Fruit fly (Drosophila melanogaster): ENCODE measurements around the gene CG15731.

CG15731 gene

dm6 chrX:12453704-12454103 is 3.9 kb downstream of the CG15731 start (continued):
- no peak for TF ChIP-seq CG3407 (GFP tag; optimal IDR thresholded peaks at IDR 0.05)
- TF ChIP-seq sc (optimal IDR thresholded peaks at IDR 0.05) = no peak
- no peak for TF ChIP-seq sc (GFP tag; optimal IDR thresholded peaks at IDR 0.05)
- no peak for TF ChIP-seq sima (GFP tag; optimal IDR thresholded peaks at IDR 0.05)
- TF ChIP-seq cato (GFP tag; optimal IDR thresholded peaks at IDR 0.05; ENCODE audit: borderline replicate concordance) = no peak
- TF ChIP-seq BtbVII (GFP tag; optimal IDR thresholded peaks at IDR 0.05) = no peak
- no peak for TF ChIP-seq CG3065 (GFP tag; optimal IDR thresholded peaks at IDR 0.05)
- peak; percentile 15 for TF ChIP-seq CG15601 (tag; optimal IDR thresholded peaks at IDR 0.05)
- no peak for TF ChIP-seq peb (GFP tag; IDR thresholded peaks at IDR 0.05)
- peak; percentile 77 for TF ChIP-seq sens (GFP tag)
- no peak for TF ChIP-seq CG13775 (GFP tag; optimal IDR thresholded peaks at IDR 0.05)
- TF ChIP-seq Hr3 (GFP tag; optimal IDR thresholded peaks at IDR 0.05) = no peak
- no peak for TF ChIP-seq ken (GFP tag; IDR thresholded peaks at IDR 0.05)
- TF ChIP-seq lbe (GFP tag; optimal IDR thresholded peaks at IDR 0.05) = no peak
- TF ChIP-seq chn (GFP tag; optimal IDR thresholded peaks at IDR 0.05) = no peak
- TF ChIP-seq esg (GFP tag; conservative IDR thresholded peaks at IDR 0.05) = no peak
- peak; percentile 18 for TF ChIP-seq Oli (tag; optimal IDR thresholded peaks at IDR 0.05)
- no peak for TF ChIP-seq corto (GFP tag; optimal IDR thresholded peaks at IDR 0.05)
- TF ChIP-seq emc (GFP tag; optimal IDR thresholded peaks at IDR 0.05) = no peak
- TF ChIP-seq Hsf (GFP tag; optimal IDR thresholded peaks at IDR 0.05) = no peak
- no peak for TF ChIP-seq Antp (GFP tag; optimal IDR thresholded peaks at IDR 0.05)
- TF ChIP-seq CG8924 (tag; optimal IDR thresholded peaks at IDR 0.05) = no peak
- TF ChIP-seq CG17359 (tag; optimal IDR thresholded peaks at IDR 0.05) = no peak
- no peak for TF ChIP-seq dmrt11E (tag; optimal IDR thresholded peaks at IDR 0.05)
- TF ChIP-seq dati (GFP tag; IDR thresholded peaks at IDR 0.05) = no peak
- TF ChIP-seq CG2129 (GFP tag; IDR thresholded peaks at IDR 0.05; ENCODE audit: partially characterized antibody) = no peak
- TF ChIP-seq bcd (GFP tag; optimal IDR thresholded peaks at IDR 0.05) = no peak

DNA sequence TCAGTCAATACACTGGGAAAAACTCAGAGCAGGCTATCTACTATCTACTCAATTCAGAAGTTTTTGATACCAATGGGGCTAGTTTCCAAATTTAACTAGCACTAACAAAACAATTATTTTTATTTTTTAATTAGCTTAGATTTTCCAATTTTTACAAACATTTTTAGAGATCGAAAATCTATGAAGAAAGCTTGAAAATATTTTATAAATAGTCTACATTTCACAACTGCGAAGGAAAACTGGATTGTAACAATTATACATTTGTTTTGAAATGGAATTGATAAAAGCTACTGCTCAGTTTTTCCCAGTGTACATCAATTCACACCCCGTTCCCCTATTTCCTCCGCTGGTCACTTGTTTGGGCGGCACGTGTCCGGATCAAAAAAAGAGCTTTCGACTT is 9.7 kb downstream of the CG15731 start:
- TF ChIP-seq BEAF-32 (GFP tag; optimal IDR thresholded peaks at IDR 0.05) (no peak), CG15269 (tag; optimal IDR thresholded peaks at IDR 0.05) (peak; percentile 14), CG14710 (tag; optimal IDR thresholded peaks at IDR 0.05) (no peak), CG8765 (GFP tag; IDR thresholded peaks at IDR 0.05) (no peak), pnt (GFP tag; optimal IDR thresholded peaks at IDR 0.05) (no peak), Fer2 (tag; optimal IDR thresholded peaks at IDR 0.05) (no peak), dmrt99B (tag; optimal IDR thresholded peaks at IDR 0.05) (peak; percentile 47), CG4820 (GFP tag; optimal IDR thresholded peaks at IDR 0.05) (peak; percentile 5), CG14050 (GFP tag; IDR thresholded peaks at IDR 0.05) (no peak), sug (tag; optimal IDR thresholded peaks at IDR 0.05) (no peak), Ssrp (tag; optimal IDR thresholded peaks at IDR 0.05) (peak; percentile 29), crc (GFP tag; optimal IDR thresholded peaks at IDR 0.05) (no peak), CG1792 (GFP tag; optimal IDR thresholded peaks at IDR 0.05) (no peak), slp2 (GFP tag; optimal IDR thresholded peaks at IDR 0.05) (no peak), CG12391 (tag; optimal IDR thresholded peaks at IDR 0.05) (no peak), Ets65A (GFP tag) (peak; percentile 42), CG12744 (GFP tag; optimal IDR thresholded peaks at IDR 0.05) (no peak), ttk (GFP tag; IDR thresholded peaks at IDR 0.05) (no peak), CG9817 (tag; optimal IDR thresholded peaks at IDR 0.05) (no peak), ap (GFP tag; IDR thresholded peaks at IDR 0.05) (no peak), gem (tag; optimal IDR thresholded peaks at IDR 0.05) (peak; percentile 56), row (GFP tag; IDR thresholded peaks at IDR 0.05) (no peak), CG12769 (tag; optimal IDR thresholded peaks at IDR 0.05) (no peak), CoRest (tag; optimal IDR thresholded peaks at IDR 0.05) (peak; percentile 13), CG2120 (GFP tag; optimal IDR thresholded peaks at IDR 0.05) (peak; percentile 4), CG11504 (tag; optimal IDR thresholded peaks at IDR 0.05) (peak; percentile 41)
